Worm (Caenorhabditis elegans): ENCODE data around the gene H08M01.1.

Gene H08M01.1

ce11 chrIV:13788652-13789051 is 47.5 kb downstream of the H08M01.1 start, which contains the start of the genes sas-6 and Y45F10D.7:
Gene sas-6 (minus strand): TSS chrIV:13788731.
Gene Y45F10D.7 (plus strand): TSS chrIV:13788907.
- TF ChIP-seq nhr-25 (tag; optimal IDR thresholded peaks at IDR 0.05) (peak; percentile 33), nhr-23 (tag; optimal IDR thresholded peaks at IDR 0.05) (no peak), fos-1 (tag; optimal IDR thresholded peaks at IDR 0.05) (peak; percentile 17), gmeb-1 (tag; optimal IDR thresholded peaks at IDR 0.05) (peak; percentile 86), elt-1 (tag; optimal IDR thresholded peaks at IDR 0.05) (no peak), Y55F3AM.14 (GFP tag; optimal IDR thresholded peaks at IDR 0.05) (no peak), nhr-77 (tag; optimal IDR thresholded peaks at IDR 0.05) (no peak), alr-1 (tag; optimal IDR thresholded peaks at IDR 0.05) (no peak), unc-55 (GFP tag; optimal IDR thresholded peaks at IDR 0.05) (peak; percentile 88), lin-13 (GFP tag; optimal IDR thresholded peaks at IDR 0.05) (peak; percentile 61), lin-11 (tag; optimal IDR thresholded peaks at IDR 0.05) (no peak), mdl-1 (tag; optimal IDR thresholded peaks at IDR 0.05) (no peak), nhr-129 (tag; optimal IDR thresholded peaks at IDR 0.05) (peak; percentile 86), sem-4 (tag; optimal IDR thresholded peaks at IDR 0.05) (no peak), ZK546.5 (tag; optimal IDR thresholded peaks at IDR 0.05) (no peak), ceh-82 (tag; optimal IDR thresholded peaks at IDR 0.05) (no peak), ama-1 (optimal IDR thresholded peaks at IDR 0.05) (no peak), sma-3 (GFP tag; optimal IDR thresholded peaks at IDR 0.05) (peak; percentile 11), nhr-21 (tag; optimal IDR thresholded peaks at IDR 0.05) (no peak), lin-39 (tag; optimal IDR thresholded peaks at IDR 0.05) (no peak), peb-1 (tag; optimal IDR thresholded peaks at IDR 0.05) (no peak), nhr-10 (tag; optimal IDR thresholded peaks at IDR 0.05) (no peak), ztf-11 (tag; optimal IDR thresholded peaks at IDR 0.05) (no peak), nhr-6 (tag; optimal IDR thresholded peaks at IDR 0.05) (no peak), aly-2 (tag; optimal IDR thresholded peaks at IDR 0.05) (no peak), sma-9 (GFP tag; optimal IDR thresholded peaks at IDR 0.05) (no peak), sma-9 (tag; optimal IDR thresholded peaks at IDR 0.05) (no peak), zag-1 (tag; optimal IDR thresholded peaks at IDR 0.05) (no peak), unc-62 (GFP tag; optimal IDR thresholded peaks at IDR 0.05) (no peak), ztf-4 (tag; optimal IDR thresholded peaks at IDR 0.05) (no peak), C34F6.9 (tag; optimal IDR thresholded peaks at IDR 0.05) (peak; percentile 77), unc-39 (tag; optimal IDR thresholded peaks at IDR 0.05) (no peak), elt-3 (tag; optimal IDR thresholded peaks at IDR 0.05) (no peak), ztf-1 (GFP tag; conservative IDR thresholded peaks at IDR 0.05) (no peak), mbf-1 (tag; optimal IDR thresholded peaks at IDR 0.05) (no peak), R02D3.7 (tag; optimal IDR thresholded peaks at IDR 0.05) (no peak), F13H6.1 (tag; optimal IDR thresholded peaks at IDR 0.05) (no peak), nhr-11 (tag; optimal IDR thresholded peaks at IDR 0.05) (no peak), nhr-12 (tag; optimal IDR thresholded peaks at IDR 0.05) (no peak), blmp-1 (tag; optimal IDR thresholded peaks at IDR 0.05; ENCODE audit: insufficient read depth) (no peak), skn-1 (tag; optimal IDR thresholded peaks at IDR 0.05) (no peak), lsy-2 (tag; optimal IDR thresholded peaks at IDR 0.05) (peak; percentile 95 to 99), crh-2 (tag; optimal IDR thresholded peaks at IDR 0.05) (peak; percentile 73), snpc-4 (tag; optimal IDR thresholded peaks at IDR 0.05) (no peak), egl-27 (tag; optimal IDR thresholded peaks at IDR 0.05) (no peak), dmd-4 (tag; optimal IDR thresholded peaks at IDR 0.05) (no peak), ceh-16 (tag; optimal IDR thresholded peaks at IDR 0.05) (no peak), nhr-237 (tag; optimal IDR thresholded peaks at IDR 0.05) (no peak), mab-5 (tag; optimal IDR thresholded peaks at IDR 0.05) (peak; percentile 45)
